Worm (Caenorhabditis elegans) whole organism, late embryonic: ENCODE data around the gene elp-1.

Source experiments
- ahr-1 ChIP-seq: sonication (generic microtip); optimal IDR thresholded peaks from 2 replicates; lab custom pipeline; 2016; ENCODE audit warnings: missing genetic modification characterization, missing compliant biosample characterization
- elt-4 ChIP-seq: sonication (generic microtip); optimal IDR thresholded peaks from 2 replicates; lab custom pipeline; 2016; ENCODE audit warnings: missing genetic modification characterization, missing compliant biosample characterization
- pqm-1 ChIP-seq: sonication (generic microtip); optimal IDR thresholded peaks from 2 replicates; lab custom pipeline; 2016; ENCODE audit warnings: missing genetic modification characterization, missing compliant biosample characterization
- unc-3 ChIP-seq, 2 experiments: fragments of 200-800 bp in 1 of 2; sonication (Bioruptor generic) in 1 of 2; sonication (generic microtip) in 1 of 2; conservative IDR thresholded peaks in 1 of 2; optimal IDR thresholded peaks in 1 of 2; 2 replicates each; pipeline versions ENCODE4 v1.3.6 to Lab custom; 2016 to 2022; ENCODE audit warnings: missing compliant biosample characterization in 2 of 2, missing genetic modification characterization in 2 of 2, missing genetic modification reagents in 1 of 2
- unc-42 ChIP-seq: sonication (generic microtip); optimal IDR thresholded peaks from 2 replicates; lab custom pipeline; 2016; ENCODE audit warnings: missing genotype, missing genetic modification characterization, missing compliant biosample characterization
- unc-55 ChIP-seq: sonication (generic microtip); optimal IDR thresholded peaks from 2 replicates; lab custom pipeline; 2017; ENCODE audit warnings: missing biosample characterization, missing genetic modification reagents, missing genetic modification characterization

- TF ChIP-seq elt-4 (tag; lab: Kevin White, UChicago) (no peak), ahr-1 (tag; lab: Kevin White, UChicago) (no peak), pqm-1 (tag; lab: Kevin White, UChicago) (no peak), unc-3 (GFP tag; conservative IDR thresholded peaks at IDR 0.05; lab: Robert Waterston, UW) (no peak), unc-3 (tag; optimal IDR thresholded peaks at IDR 0.05; lab: Kevin White, UChicago) (no peak), unc-42 (no peak), unc-55 (GFP tag; lab: Kevin White, UChicago) (no peak)
These were observed 13.5 kb downstream of the elp-1 start for ce11 chrV:20756385-20756996.
